Fruit fly (Drosophila melanogaster) whole organism, embryonic: ENCODE data around the gene east.

Source experiments
- Atf3 ChIP-seq: fragments of 200-800 bp; sonication (Bioruptor generic); optimal IDR thresholded peaks from 3 replicates; lab custom pipeline; 2016; ENCODE audit warnings: missing biosample characterization, missing genetic modification characterization
- B-H1 ChIP-seq: fragments of 200-800 bp; sonication (Bioruptor generic); IDR thresholded peaks from 3 replicates; pipeline ENCODE4 v1.3.6; 2022; ENCODE audit warnings: missing biosample characterization, missing genetic modification characterization
- Blimp-1 ChIP-seq: fragments of 200-800 bp; sonication (Bioruptor generic); optimal IDR thresholded peaks from 3 replicates; lab custom pipeline; 2018; ENCODE audit warnings: missing biosample characterization, missing genetic modification characterization, mild to moderate bottlenecking, moderate library complexity, missing genetic modification reagents
- CG1024 ChIP-seq: fragments of 200-800 bp; sonication (Bioruptor generic); IDR thresholded peaks from 2 replicates; pipeline ENCODE4 v1.3.6; 2022; ENCODE audit warnings: missing biosample characterization, missing genetic modification characterization
- CG10274 ChIP-seq: fragments of 200-800 bp; sonication (Bioruptor generic); optimal IDR thresholded peaks from 3 replicates; lab custom pipeline; 2017; ENCODE audit warnings: missing biosample characterization, mild to moderate bottlenecking, missing genetic modification characterization
- CG12104 ChIP-seq: fragments of 200-800 bp; sonication (Bioruptor generic); optimal IDR thresholded peaks from 3 replicates; lab custom pipeline; 2016; ENCODE audit warnings: missing biosample characterization, missing genetic modification characterization
- CG12744 ChIP-seq: fragments of 200-800 bp; sonication (Bioruptor generic); optimal IDR thresholded peaks from 2 replicates; lab custom pipeline; 2016; ENCODE audit warnings: missing biosample characterization, missing genetic modification characterization
- CG14050 ChIP-seq: fragments of 200-800 bp; sonication (Bioruptor generic); IDR thresholded peaks from 3 replicates; pipeline ENCODE4 v1.3.6; 2022; ENCODE audit warnings: missing biosample characterization, missing genetic modification characterization
- CG15514 ChIP-seq: fragments of 200-800 bp; sonication (Bioruptor generic); optimal IDR thresholded peaks from 3 replicates; lab custom pipeline; 2017; ENCODE audit warnings: missing biosample characterization, missing genetic modification characterization, mild to moderate bottlenecking, moderate library complexity, missing genetic modification reagents
- CG17359 ChIP-seq: fragments of 200-800 bp; sonication (Bioruptor generic); optimal IDR thresholded peaks from 3 replicates; lab custom pipeline; 2018; ENCODE audit warnings: missing biosample characterization, mild to moderate bottlenecking, missing genetic modification characterization, moderate library complexity
- CG18619 ChIP-seq: fragments of 200-800 bp; sonication (Bioruptor generic); optimal IDR thresholded peaks from 3 replicates; lab custom pipeline; 2017; ENCODE audit warnings: missing biosample characterization, mild to moderate bottlenecking, missing genetic modification characterization
- CG3847 ChIP-seq: fragments of 200-800 bp; sonication (Bioruptor generic); IDR thresholded peaks from 2 replicates; pipeline ENCODE4 v1.3.6; 2022; ENCODE audit warnings: missing biosample characterization, missing genetic modification characterization
- CG4404 ChIP-seq: fragments of 200-800 bp; sonication (Bioruptor generic); IDR thresholded peaks from 2 replicates; pipeline ENCODE4 v1.3.6; 2022; ENCODE audit warnings: missing biosample characterization, missing genetic modification characterization
- CG6765 ChIP-seq: fragments of 200-800 bp; sonication (Bioruptor generic); optimal IDR thresholded peaks from 3 replicates; lab custom pipeline; 2017; ENCODE audit warnings: missing biosample characterization, mild to moderate bottlenecking, missing genetic modification characterization
- CG8359 ChIP-seq: fragments of 200-800 bp; sonication (Bioruptor generic); optimal IDR thresholded peaks from 2 replicates; lab custom pipeline; 2017; ENCODE audit warnings: missing biosample characterization, mild to moderate bottlenecking, missing genetic modification characterization, borderline replicate concordance
- CG9727 ChIP-seq: fragments of 200-800 bp; sonication (Bioruptor generic); optimal IDR thresholded peaks from 3 replicates; lab custom pipeline; 2017; ENCODE audit warnings: missing biosample characterization, mild to moderate bottlenecking, missing genetic modification characterization
- Camta ChIP-seq: fragments of 200-800 bp; sonication (Bioruptor generic); optimal IDR thresholded peaks from 2 replicates; lab custom pipeline; 2016; ENCODE audit warnings: missing biosample characterization, missing genetic modification characterization
- CoRest ChIP-seq: fragments of 200-800 bp; sonication (Bioruptor generic); optimal IDR thresholded peaks from 3 replicates; lab custom pipeline; 2018; ENCODE audit warnings: missing biosample characterization, mild to moderate bottlenecking, missing genetic modification characterization, moderate library complexity
- D19A ChIP-seq: fragments of 200-800 bp; optimal IDR thresholded peaks from 3 replicates; lab custom pipeline; 2019; ENCODE audit warnings: missing biosample characterization, mild to moderate bottlenecking, missing genetic modification characterization, moderate library complexity
- Dek ChIP-seq: fragments of 200-800 bp; sonication (Bioruptor generic); optimal IDR thresholded peaks from 3 replicates; lab custom pipeline; 2019; ENCODE audit warnings: missing biosample characterization, mild to moderate bottlenecking, missing genetic modification characterization, moderate library complexity
- Dfd ChIP-seq, 2 experiments: fragments of >200 bp; optimal IDR thresholded peaks; 2 replicates each; lab custom pipeline; 2017; ENCODE audit warnings: missing biosample characterization in 2 of 2, missing genetic modification characterization in 2 of 2
- ERR ChIP-seq: fragments of 200-800 bp; sonication (Bioruptor generic); optimal IDR thresholded peaks from 2 replicates; lab custom pipeline; 2016; ENCODE audit warnings: missing biosample characterization, missing genetic modification characterization
- HLHmδ ChIP-seq: fragments of 200-800 bp; sonication (Bioruptor generic); optimal IDR thresholded peaks from 2 replicates; lab custom pipeline; 2018; ENCODE audit warnings: missing biosample characterization, mild to moderate bottlenecking, missing genetic modification characterization, moderate library complexity
- Jarid2 ChIP-seq: fragments of 200-800 bp; sonication (Bioruptor generic); optimal IDR thresholded peaks from 3 replicates; lab custom pipeline; 2017; ENCODE audit warnings: mild to moderate bottlenecking, missing biosample characterization, missing genetic modification reagents, missing genetic modification characterization
- Lpt ChIP-seq: fragments of >200 bp; optimal IDR thresholded peaks from 2 replicates; lab custom pipeline; 2018; ENCODE audit warnings: missing biosample characterization, missing genetic modification characterization
- NC2β ChIP-seq: fragments of 200-800 bp; sonication (Bioruptor generic); optimal IDR thresholded peaks from 2 replicates; lab custom pipeline; 2016; ENCODE audit warnings: missing biosample characterization, missing genetic modification characterization
- NK7.1 ChIP-seq: fragments of 200-800 bp; sonication (Bioruptor generic); optimal IDR thresholded peaks from 3 replicates; lab custom pipeline; 2016; ENCODE audit warnings: missing biosample characterization, missing genetic modification characterization
- Oaz ChIP-seq: fragments of 200-800 bp; sonication (Bioruptor generic); IDR thresholded peaks from 2 replicates; pipeline ENCODE4 v1.3.6; 2022; ENCODE audit warnings: missing biosample characterization, missing genetic modification characterization
- Oli ChIP-seq: fragments of 200-800 bp; sonication (Bioruptor generic); optimal IDR thresholded peaks from 2 replicates; lab custom pipeline; 2018; ENCODE audit warnings: missing biosample characterization, mild to moderate bottlenecking, missing genetic modification characterization, moderate library complexity
- Ptx1 ChIP-seq: fragments of 200-800 bp; sonication (Bioruptor generic); IDR thresholded peaks from 2 replicates; pipeline ENCODE4 v1.3.6; 2022; ENCODE audit warnings: missing biosample characterization, missing genetic modification characterization
- Rfx ChIP-seq: fragments of 200-800 bp; sonication (Bioruptor generic); IDR thresholded peaks from 2 replicates; pipeline ENCODE4 v1.3.6; 2022; ENCODE audit warnings: missing biosample characterization, missing genetic modification characterization
- Ssrp ChIP-seq: fragments of 200-800 bp; sonication (Bioruptor generic); optimal IDR thresholded peaks from 2 replicates; lab custom pipeline; 2018; ENCODE audit warnings: missing biosample characterization, mild to moderate bottlenecking, missing genetic modification characterization, moderate library complexity
- Xbp1 ChIP-seq: fragments of 200-800 bp; sonication (Bioruptor generic); optimal IDR thresholded peaks from 3 replicates; lab custom pipeline; 2016; ENCODE audit warnings: missing biosample characterization, mild to moderate bottlenecking, missing genetic modification characterization
- ara ChIP-seq: fragments of 200-800 bp; sonication (Bioruptor generic); IDR thresholded peaks from 2 replicates; pipeline ENCODE4 v1.3.6; 2022; ENCODE audit warnings: missing biosample characterization, missing genetic modification characterization
- ase ChIP-seq: fragments of 200-800 bp; sonication (Bioruptor generic); IDR thresholded peaks from 3 replicates; pipeline ENCODE4 v1.3.6; 2022; ENCODE audit warnings: missing biosample characterization, missing genetic modification characterization
- az2 ChIP-seq: fragments of 200-800 bp; sonication (Bioruptor generic); optimal IDR thresholded peaks from 3 replicates; lab custom pipeline; 2016; ENCODE audit warnings: missing biosample characterization, missing genetic modification characterization
- bigmax ChIP-seq: fragments of 200-800 bp; sonication (Bioruptor generic); optimal IDR thresholded peaks from 2 replicates; lab custom pipeline; 2018; ENCODE audit warnings: missing biosample characterization, mild to moderate bottlenecking, missing genetic modification characterization
- cad ChIP-seq: fragments of >200 bp; optimal IDR thresholded peaks from 2 replicates; lab custom pipeline; 2017; ENCODE audit warnings: missing biosample characterization, missing genetic modification characterization
- danr ChIP-seq: fragments of 200-800 bp; sonication (Bioruptor generic); IDR thresholded peaks from 2 replicates; pipeline ENCODE4 v1.3.6; 2022; ENCODE audit warnings: missing biosample characterization, missing genetic modification characterization
- dmrt11E ChIP-seq: fragments of 200-800 bp; sonication (Bioruptor generic); optimal IDR thresholded peaks from 3 replicates; lab custom pipeline; 2018; ENCODE audit warnings: missing biosample characterization, mild to moderate bottlenecking, missing genetic modification characterization, moderate library complexity
- ewg ChIP-seq: fragments of 200-800 bp; sonication (Bioruptor generic); optimal IDR thresholded peaks from 3 replicates; lab custom pipeline; 2017; ENCODE audit warnings: mild to moderate bottlenecking, missing biosample characterization, missing genetic modification reagents, missing genetic modification characterization
- jigr1 ChIP-seq: fragments of 200-800 bp; sonication (Bioruptor generic); IDR thresholded peaks from 3 replicates; pipeline ENCODE4 v1.3.6; 2022; ENCODE audit warnings: missing biosample characterization, missing genetic modification characterization
- knrl ChIP-seq: fragments of 200-800 bp; sonication (Bioruptor generic); IDR thresholded peaks from 3 replicates; pipeline ENCODE4 v1.3.6; 2022; ENCODE audit warnings: missing biosample characterization, missing genetic modification characterization; ENCODE audit not compliant: partially characterized antibody
- lab ChIP-seq: fragments of 200-800 bp; sonication (Bioruptor generic); optimal IDR thresholded peaks from 3 replicates; lab custom pipeline; 2017; ENCODE audit warnings: missing biosample characterization, missing genetic modification characterization, mild to moderate bottlenecking, moderate library complexity, missing genetic modification reagents
- mam ChIP-seq: fragments of 200-800 bp; sonication (Bioruptor generic); optimal IDR thresholded peaks from 3 replicates; lab custom pipeline; 2016; ENCODE audit warnings: missing biosample characterization, missing genetic modification characterization
- nmo ChIP-seq: fragments of 200-800 bp; sonication (Bioruptor generic); optimal IDR thresholded peaks from 2 replicates; lab custom pipeline; 2018; ENCODE audit warnings: missing biosample characterization, mild to moderate bottlenecking, missing genetic modification characterization, moderate library complexity
- onecut ChIP-seq: fragments of 200-800 bp; sonication (Bioruptor generic); IDR thresholded peaks from 2 replicates; pipeline ENCODE4 v1.3.6; 2022; ENCODE audit warnings: missing biosample characterization, missing genetic modification characterization
- pros ChIP-seq: fragments of 200-800 bp; sonication (Bioruptor generic); optimal IDR thresholded peaks from 3 replicates; lab custom pipeline; 2019; ENCODE audit warnings: missing biosample characterization, mild to moderate bottlenecking, missing genetic modification characterization, moderate library complexity
- ro ChIP-seq: fragments of 200-800 bp; sonication (Bioruptor generic); IDR thresholded peaks from 2 replicates; pipeline ENCODE4 v1.3.6; 2022; ENCODE audit warnings: missing biosample characterization, missing genetic modification characterization
- salm ChIP-seq: fragments of 200-800 bp; sonication (Bioruptor generic); optimal IDR thresholded peaks from 2 replicates; lab custom pipeline; 2018; ENCODE audit warnings: missing biosample characterization, mild to moderate bottlenecking, missing genetic modification characterization
- trh ChIP-seq: fragments of 200-800 bp; sonication (Bioruptor generic); optimal IDR thresholded peaks from 2 replicates; lab custom pipeline; 2016; ENCODE audit warnings: missing biosample characterization, missing genetic modification characterization

The east gene

DNA sequence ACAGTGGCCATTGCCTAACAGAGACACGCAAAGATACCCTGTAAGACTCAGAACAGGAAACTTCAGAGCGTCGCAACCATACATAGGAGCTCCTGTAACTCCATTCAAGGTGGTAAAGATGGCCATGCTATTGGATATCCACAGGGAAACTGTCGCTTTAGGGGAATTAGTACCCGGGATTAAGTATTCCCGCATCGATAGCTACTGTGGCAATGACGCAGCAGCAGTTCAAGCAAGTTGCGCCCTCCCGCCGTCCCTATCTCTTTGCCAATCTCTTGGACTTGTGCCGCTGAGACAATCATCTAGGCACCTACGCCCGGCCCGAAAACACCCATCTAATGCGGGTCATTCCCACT, 60.0 kb downstream of the east start (continued):
- TF ChIP-seq Blimp-1 (GFP tag; lab: Kevin White, UChicago): peak; percentile 40
- peak; percentile 35 for TF ChIP-seq salm (tag; lab: Kevin White, UChicago)
- TF ChIP-seq ase (GFP tag; lab: Robert Waterston, UW): peak; percentile 71
- peak; percentile 9 for TF ChIP-seq CG12104
- TF ChIP-seq Lpt (GFP tag; lab: Kevin White, UChicago): no peak
- TF ChIP-seq lab (GFP tag; lab: Kevin White, UChicago): peak; percentile 82
- peak; percentile 11; the same call in 1 of the 3 replicates for TF ChIP-seq jigr1 (GFP tag; lab: Robert Waterston, UW)
- TF ChIP-seq Oaz: peak; percentile 61
- TF ChIP-seq Jarid2 (GFP tag; lab: Kevin White, UChicago): peak; percentile 11
- peak; percentile 54 for TF ChIP-seq CoRest (tag; lab: Kevin White, UChicago)
- TF ChIP-seq CG9727 (GFP tag; lab: Kevin White, UChicago): peak; percentile 49
- no peak for TF ChIP-seq bigmax
- TF ChIP-seq Atf3 (GFP tag; lab: Kevin White, UChicago): peak; percentile 10
- TF ChIP-seq ewg (GFP tag; lab: Kevin White, UChicago): peak; percentile 19
- no peak for TF ChIP-seq ara (GFP tag; lab: Robert Waterston, UW)
- no peak for TF ChIP-seq HLHmδ
- TF ChIP-seq Camta (GFP tag; lab: Kevin White, UChicago): peak; percentile 33
- TF ChIP-seq nmo (GFP tag; lab: Kevin White, UChicago): peak; percentile 52
- peak; percentile 50 for TF ChIP-seq CG15514
- no peak for TF ChIP-seq knrl (GFP tag; lab: Robert Waterston, UW)
- TF ChIP-seq ro (GFP tag; lab: Robert Waterston, UW): 0 out of 2 replicates have a peak, but pooled peaks have one; percentile 44
- peak; percentile 39; the same call in 1 of the 2 replicates for TF ChIP-seq CG1024 (GFP tag; lab: Robert Waterston, UW)
- TF ChIP-seq az2 (GFP tag; lab: Kevin White, UChicago): peak; percentile 13
- TF ChIP-seq CG8359 (GFP tag; lab: Kevin White, UChicago): no peak
- peak; percentile 47; the same call in 2 of the 3 replicates for TF ChIP-seq B-H1 (GFP tag; lab: Robert Waterston, UW)
- TF ChIP-seq Rfx (GFP tag; lab: Robert Waterston, UW): peak; percentile 86
- TF ChIP-seq Ptx1 (GFP tag; lab: Robert Waterston, UW): peak; percentile 85
- peak; percentile 19 for TF ChIP-seq Ssrp (tag; lab: Kevin White, UChicago)
- TF ChIP-seq CG10274: peak; percentile 16
- no peak for TF ChIP-seq Dfd (GFP tag; optimal IDR thresholded peaks at IDR 0.05; lab: Kevin White, UChicago)
- peak; percentile 42 for TF ChIP-seq CG18619 (GFP tag; lab: Kevin White, UChicago)
- peak; percentile 53 for TF ChIP-seq CG4404
- peak; percentile 41 for TF ChIP-seq Oli (tag; lab: Kevin White, UChicago)
- no peak for TF ChIP-seq pros
- TF ChIP-seq Xbp1 (GFP tag; lab: Kevin White, UChicago): peak; percentile 15
- TF ChIP-seq dmrt11E (tag; lab: Kevin White, UChicago): no peak
- peak; percentile 27 for TF ChIP-seq NC2β
- peak; percentile 58 for TF ChIP-seq Dek (tag; lab: Kevin White, UChicago)
- no peak for TF ChIP-seq CG12744 (GFP tag; lab: Kevin White, UChicago)
- no peak for TF ChIP-seq trh (GFP tag; lab: Kevin White, UChicago)
- TF ChIP-seq ERR (GFP tag; lab: Kevin White, UChicago): peak; percentile 9
- TF ChIP-seq danr (GFP tag; lab: Robert Waterston, UW): peak; percentile 31; the same call in 1 of the 2 replicates
- peak; percentile 25 for TF ChIP-seq D19A (tag; lab: Kevin White, UChicago)
- no peak for TF ChIP-seq CG14050 (GFP tag; lab: Robert Waterston, UW)
- no peak for TF ChIP-seq CG6765
- no peak for TF ChIP-seq cad (GFP tag; lab: Kevin White, UChicago)
- TF ChIP-seq mam (GFP tag; lab: Kevin White, UChicago): peak; percentile 74
- peak; percentile 50 for TF ChIP-seq CG17359
- peak; percentile 75 for TF ChIP-seq CG3847
- peak; percentile 25; the same call in 1 of the 2 replicates for TF ChIP-seq onecut (GFP tag; lab: Robert Waterston, UW)
- peak; percentile 41 for TF ChIP-seq NK7.1 (GFP tag; lab: Kevin White, UChicago)
